Fruit fly (Drosophila melanogaster) whole organism, embryonic: Measurements from ENCODE around the gene CG31675.
A peak's percentile ranks its signal among the peaks of the same experiment; 100 is the strongest.

Source experiments
- CG10321 ChIP-seq: fragments of 200-800 bp; sonication (Bioruptor generic); IDR thresholded peaks from 2 replicates; pipeline ENCODE4 v1.3.6; 2022; ENCODE audit warnings: missing biosample characterization, missing genetic modification characterization
- CG10654 ChIP-seq: fragments of 200-800 bp; sonication (Bioruptor generic); optimal IDR thresholded peaks from 2 replicates; lab custom pipeline; 2016; ENCODE audit warnings: missing biosample characterization, missing genetic modification characterization
- CG11696 ChIP-seq: fragments of 200-800 bp; sonication (Bioruptor generic); IDR thresholded peaks from 2 replicates; pipeline ENCODE4 v1.3.6; 2022; ENCODE audit warnings: missing biosample characterization, missing genetic modification characterization
- CG12071 ChIP-seq: fragments of 200-800 bp; sonication (Bioruptor generic); optimal IDR thresholded peaks from 3 replicates; lab custom pipeline; 2018; ENCODE audit warnings: missing biosample characterization, mild to moderate bottlenecking, missing genetic modification characterization
- CG12299 ChIP-seq: fragments of 200-800 bp; sonication (Bioruptor generic); optimal IDR thresholded peaks from 2 replicates; lab custom pipeline; 2018; ENCODE audit warnings: missing biosample characterization, mild to moderate bottlenecking, missing genetic modification characterization
- CG12659 ChIP-seq: fragments of 200-800 bp; sonication (Bioruptor generic); optimal IDR thresholded peaks from 3 replicates; lab custom pipeline; 2017; ENCODE audit warnings: mild to moderate bottlenecking, missing biosample characterization, missing genetic modification reagents, missing genetic modification characterization
- CG14667 ChIP-seq: fragments of 200-800 bp; sonication (Bioruptor generic); IDR thresholded peaks from 2 replicates; pipeline ENCODE4 v1.3.6; 2022; ENCODE audit warnings: missing biosample characterization, missing genetic modification characterization
- CG14860 ChIP-seq: fragments of 200-800 bp; sonication (Bioruptor generic); IDR thresholded peaks from 3 replicates; pipeline ENCODE4 v1.3.6; 2022; ENCODE audit warnings: missing biosample characterization, missing genetic modification characterization; ENCODE audit not compliant: partially characterized antibody
- CG1603 ChIP-seq: fragments of 200-800 bp; sonication (Bioruptor generic); optimal IDR thresholded peaks from 2 replicates; lab custom pipeline; 2019; ENCODE audit warnings: missing biosample characterization, mild to moderate bottlenecking, missing genetic modification characterization, moderate library complexity
- CG16815 ChIP-seq: fragments of 200-800 bp; sonication (Bioruptor generic); optimal IDR thresholded peaks from 3 replicates; lab custom pipeline; 2017; ENCODE audit warnings: missing biosample characterization, mild to moderate bottlenecking, missing genetic modification characterization
- CG17568 ChIP-seq: fragments of 200-800 bp; sonication (Bioruptor generic); optimal IDR thresholded peaks from 2 replicates; lab custom pipeline; 2018; ENCODE audit warnings: missing biosample characterization, mild to moderate bottlenecking, missing genetic modification characterization, moderate library complexity
- CG2116 ChIP-seq: fragments of 200-800 bp; sonication (Bioruptor generic); optimal IDR thresholded peaks from 3 replicates; lab custom pipeline; 2018; ENCODE audit warnings: missing biosample characterization, mild to moderate bottlenecking, missing genetic modification characterization
- CG34422 ChIP-seq: fragments of 200-800 bp; sonication (Bioruptor generic); IDR thresholded peaks from 3 replicates; pipeline ENCODE4 v1.3.6; 2022; ENCODE audit warnings: missing biosample characterization, missing genetic modification characterization
- CG3847 ChIP-seq: fragments of 200-800 bp; sonication (Bioruptor generic); IDR thresholded peaks from 2 replicates; pipeline ENCODE4 v1.3.6; 2022; ENCODE audit warnings: missing biosample characterization, missing genetic modification characterization
- CG4328 ChIP-seq: fragments of 200-800 bp; sonication (Bioruptor generic); optimal IDR thresholded peaks from 3 replicates; lab custom pipeline; 2017; ENCODE audit warnings: missing biosample characterization, missing genetic modification reagents, missing genetic modification characterization
- CG43689 ChIP-seq: fragments of 200-800 bp; sonication (Bioruptor generic); IDR thresholded peaks from 2 replicates; pipeline ENCODE4 v1.3.6; 2022; ENCODE audit warnings: missing biosample characterization, missing genetic modification characterization
- CG6175 ChIP-seq: fragments of 200-800 bp; sonication (Bioruptor generic); IDR thresholded peaks from 3 replicates; pipeline ENCODE4 v1.3.6; 2022; ENCODE audit warnings: missing biosample characterization, missing genetic modification characterization
- CG9876 ChIP-seq: fragments of 200-800 bp; sonication (Bioruptor generic); optimal IDR thresholded peaks from 2 replicates; lab custom pipeline; 2016; ENCODE audit warnings: missing biosample characterization, missing genetic modification characterization
- Dek ChIP-seq: fragments of 200-800 bp; sonication (Bioruptor generic); optimal IDR thresholded peaks from 3 replicates; lab custom pipeline; 2019; ENCODE audit warnings: missing biosample characterization, mild to moderate bottlenecking, missing genetic modification characterization, moderate library complexity
- Dip2 ChIP-seq: fragments of 200-800 bp; sonication (Bioruptor generic); IDR thresholded peaks from 2 replicates; pipeline ENCODE4 v1.3.6; 2022; ENCODE audit warnings: missing biosample characterization, missing genetic modification characterization
- Dll ChIP-seq: fragments of 200-800 bp; sonication (Bioruptor generic); IDR thresholded peaks from 4 replicates; pipeline ENCODE4 v1.3.6; 2022; ENCODE audit warnings: missing biosample characterization, missing genetic modification characterization; ENCODE audit not compliant: partially characterized antibody
- Hey ChIP-seq: fragments of 200-800 bp; sonication (Bioruptor generic); optimal IDR thresholded peaks from 3 replicates; lab custom pipeline; 2018; ENCODE audit warnings: missing biosample characterization, mild to moderate bottlenecking, missing genetic modification characterization
- Kr ChIP-seq: fragments of 200-800 bp; sonication (Bioruptor generic); optimal IDR thresholded peaks from 2 replicates; lab custom pipeline; 2017; ENCODE audit warnings: missing biosample characterization, mild to moderate bottlenecking, missing genetic modification characterization
- Myb ChIP-seq: fragments of 200-800 bp; sonication (Bioruptor generic); optimal IDR thresholded peaks from 2 replicates; lab custom pipeline; 2016; ENCODE audit warnings: missing biosample characterization, missing genetic modification characterization
- NC2β ChIP-seq: fragments of 200-800 bp; sonication (Bioruptor generic); optimal IDR thresholded peaks from 2 replicates; lab custom pipeline; 2016; ENCODE audit warnings: missing biosample characterization, missing genetic modification characterization
- Nf-YC ChIP-seq: fragments of 200-800 bp; optimal IDR thresholded peaks from 3 replicates; lab custom pipeline; 2019; ENCODE audit warnings: missing biosample characterization, mild to moderate bottlenecking, missing genetic modification characterization, moderate library complexity
- PHDP ChIP-seq: fragments of 200-800 bp; sonication (Bioruptor generic); optimal IDR thresholded peaks from 3 replicates; lab custom pipeline; 2018; ENCODE audit warnings: missing biosample characterization, mild to moderate bottlenecking, missing genetic modification characterization, moderate library complexity
- Tbp ChIP-seq: fragments of >200 bp; optimal IDR thresholded peaks from 2 replicates; lab custom pipeline; 2018; ENCODE audit warnings: missing biosample characterization, missing genetic modification characterization
- bab2 ChIP-seq: fragments of 200-800 bp; sonication (Bioruptor generic); optimal IDR thresholded peaks from 2 replicates; lab custom pipeline; 2016; ENCODE audit warnings: missing biosample characterization, missing genetic modification characterization
- cato ChIP-seq: fragments of 200-800 bp; sonication (Bioruptor generic); optimal IDR thresholded peaks from 2 replicates; lab custom pipeline; 2016; ENCODE audit warnings: missing biosample characterization, missing genetic modification characterization, borderline replicate concordance
- cg ChIP-seq: fragments of 200-800 bp; sonication (Bioruptor generic); optimal IDR thresholded peaks from 3 replicates; lab custom pipeline; 2019; ENCODE audit warnings: missing biosample characterization, mild to moderate bottlenecking, missing genetic modification characterization, moderate library complexity
- crc ChIP-seq: fragments of 200-800 bp; sonication (Bioruptor generic); optimal IDR thresholded peaks from 2 replicates; lab custom pipeline; 2016; ENCODE audit warnings: missing biosample characterization, missing genetic modification characterization
- dimm ChIP-seq: fragments of 200-800 bp; sonication (Bioruptor generic); IDR thresholded peaks from 2 replicates; pipeline ENCODE4 v1.3.6; 2022; ENCODE audit warnings: missing biosample characterization, missing genetic modification characterization
- en ChIP-seq: fragments of 200-800 bp; sonication (Bioruptor generic); optimal IDR thresholded peaks from 2 replicates; lab custom pipeline; 2016; ENCODE audit warnings: missing biosample characterization, missing genetic modification characterization
- fu2 ChIP-seq: fragments of 200-800 bp; sonication (Bioruptor generic); optimal IDR thresholded peaks from 2 replicates; lab custom pipeline; 2016; ENCODE audit warnings: missing biosample characterization, missing genetic modification characterization
- gcm2 ChIP-seq: fragments of 200-800 bp; sonication (Bioruptor generic); optimal IDR thresholded peaks from 2 replicates; lab custom pipeline; 2016; ENCODE audit warnings: missing biosample characterization, missing genetic modification characterization
- grau ChIP-seq: fragments of 200-800 bp; optimal IDR thresholded peaks from 3 replicates; lab custom pipeline; 2019; ENCODE audit warnings: missing biosample characterization, mild to moderate bottlenecking, missing genetic modification characterization, moderate library complexity
- ind ChIP-seq: fragments of 200-800 bp; sonication (Bioruptor generic); optimal IDR thresholded peaks from 3 replicates; lab custom pipeline; 2016; ENCODE audit warnings: missing biosample characterization, missing genetic modification characterization
- klu ChIP-seq: fragments of 200-800 bp; sonication (Bioruptor generic); IDR thresholded peaks from 2 replicates; pipeline ENCODE4 v1.3.6; 2022; ENCODE audit warnings: missing biosample characterization, missing genetic modification characterization
- mam ChIP-seq: fragments of 200-800 bp; sonication (Bioruptor generic); optimal IDR thresholded peaks from 3 replicates; lab custom pipeline; 2016; ENCODE audit warnings: missing biosample characterization, missing genetic modification characterization
- nerfin-2 ChIP-seq: fragments of 200-800 bp; sonication (Bioruptor generic); IDR thresholded peaks from 2 replicates; pipeline ENCODE4 v1.3.6; 2022; ENCODE audit warnings: missing biosample characterization, missing genetic modification characterization; ENCODE audit not compliant: partially characterized antibody
- oc ChIP-seq: fragments of 200-800 bp; sonication (Bioruptor generic); optimal IDR thresholded peaks from 2 replicates; lab custom pipeline; 2018; ENCODE audit warnings: missing biosample characterization, mild to moderate bottlenecking, missing genetic modification characterization, moderate library complexity
- psq ChIP-seq: fragments of 200-800 bp; sonication (Bioruptor generic); optimal IDR thresholded peaks from 2 replicates; lab custom pipeline; 2017; ENCODE audit warnings: missing biosample characterization, missing genetic modification characterization
- pum ChIP-seq: fragments of 200-800 bp; sonication (Bioruptor generic); optimal IDR thresholded peaks from 2 replicates; lab custom pipeline; 2016; ENCODE audit warnings: missing biosample characterization, missing genetic modification characterization
- ro ChIP-seq: fragments of 200-800 bp; sonication (Bioruptor generic); IDR thresholded peaks from 2 replicates; pipeline ENCODE4 v1.3.6; 2022; ENCODE audit warnings: missing biosample characterization, missing genetic modification characterization
- schlank ChIP-seq: fragments of 200-800 bp; sonication (Bioruptor generic); optimal IDR thresholded peaks from 2 replicates; lab custom pipeline; 2018; ENCODE audit warnings: missing biosample characterization, mild to moderate bottlenecking, missing genetic modification characterization
- scrt ChIP-seq: fragments of 200-800 bp; sonication (Bioruptor generic); optimal IDR thresholded peaks from 2 replicates; lab custom pipeline; 2018; ENCODE audit warnings: missing biosample characterization, mild to moderate bottlenecking, missing genetic modification characterization, moderate library complexity
- shn ChIP-seq: fragments of 200-800 bp; sonication (Bioruptor generic); optimal IDR thresholded peaks from 3 replicates; lab custom pipeline; 2016; ENCODE audit warnings: missing biosample characterization, missing genetic modification characterization
- wor ChIP-seq: fragments of 200-800 bp; sonication (Bioruptor generic); IDR thresholded peaks from 2 replicates; pipeline ENCODE4 v1.3.6; 2022; ENCODE audit warnings: missing biosample characterization, missing genetic modification characterization

The CG31675 gene

dm6 chr2L:20917235-20918055, 49.9 kb downstream of the CG31675 start (continued):
- TF ChIP-seq CG17568 (GFP tag; lab: Kevin White, UChicago) (peak; percentile 43), CG12299 (tag; lab: Kevin White, UChicago) (peak; percentile 71), CG3847 (GFP tag; lab: Robert Waterston, UW) (peak; percentile 37; the same call in 1 of the 2 replicates), CG2116 (GFP tag; lab: Kevin White, UChicago) (no peak), Nf-YC (tag; lab: Kevin White, UChicago) (peak; percentile 87), klu (GFP tag; lab: Robert Waterston, UW) (peak; percentile 39; the same call in 1 of the 2 replicates), CG12659 (GFP tag; lab: Kevin White, UChicago) (peak; percentile 51), scrt (peak; percentile 90), CG14667 (GFP tag; lab: Robert Waterston, UW) (peak; percentile 76; the same call in 1 of the 2 replicates), Kr (GFP tag; lab: Kevin White, UChicago) (no peak), psq (no peak), oc (tag; lab: Kevin White, UChicago) (peak; percentile 21), CG4328 (GFP tag; lab: Kevin White, UChicago) (peak; percentile 89), nerfin-2 (GFP tag; lab: Robert Waterston, UW) (no peak), grau (tag; lab: Kevin White, UChicago) (peak; percentile 82), NC2β (GFP tag; lab: Kevin White, UChicago) (no peak), Dek (tag; lab: Kevin White, UChicago) (peak; percentile 48), CG43689 (GFP tag; lab: Robert Waterston, UW) (no peak), ro (GFP tag; lab: Robert Waterston, UW) (no peak), fu2 (no peak), bab2 (no peak), shn (peak; percentile 47), CG9876 (GFP tag; lab: Kevin White, UChicago) (no peak), mam (GFP tag; lab: Kevin White, UChicago) (no peak), CG10321 (GFP tag; lab: Robert Waterston, UW) (no peak), gcm2 (GFP tag; lab: Kevin White, UChicago) (no peak), CG34422 (GFP tag; lab: Robert Waterston, UW) (peak; percentile 86), en (GFP tag; lab: Kevin White, UChicago) (no peak), schlank (no peak), CG12071 (GFP tag; lab: Kevin White, UChicago) (peak; percentile 82), pum (GFP tag; lab: Kevin White, UChicago) (peak; percentile 67), CG10654 (peak; percentile 82), CG16815 (GFP tag; lab: Kevin White, UChicago) (peak; percentile 77), PHDP (tag; lab: Kevin White, UChicago) (peak; percentile 69), Tbp (GFP tag; lab: Kevin White, UChicago) (no peak), cato (peak; percentile 54), Dip2 (GFP tag; lab: Robert Waterston, UW) (0 out of 2 replicates have a peak, but pooled peaks have one; percentile 30), CG14860 (GFP tag; lab: Robert Waterston, UW) (no peak), ind (GFP tag; lab: Kevin White, UChicago) (peak; percentile 93), Hey (tag; lab: Kevin White, UChicago) (no peak), crc (GFP tag; lab: Kevin White, UChicago) (no peak), Dll (GFP tag; lab: Robert Waterston, UW) (0 out of 4 replicates have a peak, but pooled peaks have one; percentile 15), dimm (GFP tag; lab: Robert Waterston, UW) (no peak), CG1603 (no peak), wor (GFP tag; lab: Robert Waterston, UW) (peak; percentile 47), Myb (GFP tag; lab: Kevin White, UChicago) (no peak), CG6175 (peak; percentile 84; the same call in 2 of the 3 replicates), CG11696 (peak; percentile 75), cg (GFP tag; lab: Kevin White, UChicago) (no peak)
